Worm (Caenorhabditis elegans) whole organism, mixed stage, embryonic: ENCODE data around the gene C07A9.12.
A peak's percentile ranks its signal among the peaks of the same experiment; 100 is the strongest.

ENCODE experiments used
- M03D4.4 ChIP-seq: sonication (generic microtip); optimal IDR thresholded peaks from 2 replicates; lab custom pipeline; 2017; ENCODE audit warnings: mild to moderate bottlenecking, missing genetic modification characterization, missing compliant biosample characterization
- bed-3 ChIP-seq: fragments of 200-800 bp; sonication (Bioruptor generic); optimal IDR thresholded peaks from 3 replicates; lab custom pipeline; 2018; ENCODE audit warnings: mild to moderate bottlenecking, missing genetic modification characterization, moderate library complexity, missing compliant biosample characterization
- blmp-1 ChIP-seq: fragments of 150-350 bp; optimal IDR thresholded peaks from 2 replicates; lab custom pipeline; 2014; ENCODE audit warnings: missing biosample characterization, missing genetic modification characterization
- ceh-39 ChIP-seq: fragments of 150-350 bp; optimal IDR thresholded peaks from 2 replicates; lab custom pipeline; 2014; ENCODE audit warnings: missing biosample characterization, missing genetic modification characterization
- ceh-43 ChIP-seq: fragments of 200-800 bp; sonication (Bioruptor generic); optimal IDR thresholded peaks from 2 replicates; lab custom pipeline; 2018; ENCODE audit warnings: mild to moderate bottlenecking, missing genetic modification characterization, moderate library complexity, missing compliant biosample characterization
- ceh-83 ChIP-seq: fragments of 200-800 bp; sonication (Bioruptor generic); optimal IDR thresholded peaks from 2 replicates; lab custom pipeline; 2018; ENCODE audit warnings: mild to moderate bottlenecking, missing genetic modification characterization, missing compliant biosample characterization
- ces-1 ChIP-seq: fragments of 150-350 bp; optimal IDR thresholded peaks from 2 replicates; lab custom pipeline; 2014; ENCODE audit warnings: missing biosample characterization, missing genetic modification reagents, missing genetic modification characterization
- cnd-1 ChIP-seq: fragments of 200-800 bp; sonication (Bioruptor generic); optimal IDR thresholded peaks from 2 replicates; lab custom pipeline; 2018; ENCODE audit warnings: mild to moderate bottlenecking, missing genetic modification characterization, missing compliant biosample characterization
- drap-1 ChIP-seq: fragments of 200-800 bp; sonication (Bioruptor generic); optimal IDR thresholded peaks from 3 replicates; lab custom pipeline; 2018; ENCODE audit warnings: mild to moderate bottlenecking, missing genetic modification characterization, missing compliant biosample characterization
- elt-1 ChIP-seq: sonication (generic microtip); optimal IDR thresholded peaks from 2 replicates; lab custom pipeline; 2017; ENCODE audit warnings: missing genetic modification characterization, mild to moderate bottlenecking, missing compliant biosample characterization, antibody characterized with exemption, moderate library complexity, borderline replicate concordance; ENCODE audit not compliant: insufficient read depth
- ham-2 ChIP-seq: fragments of 200-800 bp; sonication (Bioruptor generic); optimal IDR thresholded peaks from 2 replicates; lab custom pipeline; 2018; ENCODE audit warnings: mild to moderate bottlenecking, missing genetic modification characterization, missing compliant biosample characterization
- hlh-1 ChIP-seq: fragments of 150-350 bp; optimal IDR thresholded peaks from 2 replicates; lab custom pipeline; 2014; ENCODE audit warnings: missing biosample characterization, missing genetic modification reagents, missing genetic modification characterization
- lin-13 ChIP-seq: fragments of 150-350 bp; optimal IDR thresholded peaks from 2 replicates; lab custom pipeline; 2014; ENCODE audit warnings: missing biosample characterization, missing genetic modification characterization
- lin-32 ChIP-seq: fragments of 200-800 bp; sonication (Bioruptor generic); optimal IDR thresholded peaks from 2 replicates; lab custom pipeline; 2018; ENCODE audit warnings: mild to moderate bottlenecking, missing genetic modification characterization, missing compliant biosample characterization
- lsy-2 ChIP-seq: fragments of 150-350 bp; optimal IDR thresholded peaks from 2 replicates; lab custom pipeline; 2014; ENCODE audit warnings: missing biosample characterization, missing genetic modification characterization
- mab-5 ChIP-seq: fragments of 150-350 bp; optimal IDR thresholded peaks from 2 replicates; lab custom pipeline; 2014; ENCODE audit warnings: missing biosample characterization, missing genetic modification characterization
- mep-1 ChIP-seq: fragments of 150-350 bp; optimal IDR thresholded peaks from 2 replicates; lab custom pipeline; 2017; ENCODE audit warnings: missing biosample characterization, missing genetic modification reagents, missing genetic modification characterization, inconsistent platforms
- mls-2 ChIP-seq: sonication (generic microtip); optimal IDR thresholded peaks from 2 replicates; lab custom pipeline; 2016; ENCODE audit warnings: mild to moderate bottlenecking, missing genetic modification characterization, moderate library complexity, missing compliant biosample characterization
- nhr-12 ChIP-seq: fragments of 150-350 bp; optimal IDR thresholded peaks from 2 replicates; lab custom pipeline; 2014; ENCODE audit warnings: missing biosample characterization, missing genetic modification characterization
- nhr-2 ChIP-seq: fragments of 150-350 bp; optimal IDR thresholded peaks from 2 replicates; lab custom pipeline; 2014; ENCODE audit warnings: missing biosample characterization, missing genetic modification characterization
- nhr-237 ChIP-seq: fragments of 150-350 bp; optimal IDR thresholded peaks from 2 replicates; lab custom pipeline; 2014; ENCODE audit warnings: missing biosample characterization, missing genetic modification characterization
- nhr-28 ChIP-seq: fragments of 150-350 bp; optimal IDR thresholded peaks from 2 replicates; lab custom pipeline; 2014; ENCODE audit warnings: missing biosample characterization, missing genetic modification characterization
- nhr-76 ChIP-seq: sonication (generic microtip); optimal IDR thresholded peaks from 2 replicates; lab custom pipeline; 2017; ENCODE audit warnings: missing biosample characterization, missing genetic modification characterization
- pha-4 ChIP-seq: fragments of 150-350 bp; optimal IDR thresholded peaks from 2 replicates; lab custom pipeline; 2018; ENCODE audit warnings: missing biosample characterization, missing genetic modification reagents, missing genetic modification characterization
- sem-2 ChIP-seq: fragments of 200-800 bp; sonication (Bioruptor generic); optimal IDR thresholded peaks from 2 replicates; lab custom pipeline; 2018; ENCODE audit warnings: mild to moderate bottlenecking, missing genetic modification characterization, missing compliant biosample characterization
- snpc-4 ChIP-seq: fragments of 150-350 bp; optimal IDR thresholded peaks from 2 replicates; lab custom pipeline; 2014; ENCODE audit warnings: missing biosample characterization, missing genetic modification characterization
- sptf-1 ChIP-seq: sonication (generic microtip); optimal IDR thresholded peaks from 2 replicates; lab custom pipeline; 2017; ENCODE audit warnings: mild to moderate bottlenecking, missing genetic modification characterization, moderate library complexity, missing compliant biosample characterization
- tbx-8 ChIP-seq: fragments of 200-800 bp; sonication (Bioruptor generic); optimal IDR thresholded peaks from 2 replicates; lab custom pipeline; 2018; ENCODE audit warnings: mild to moderate bottlenecking, missing genetic modification characterization, moderate library complexity, missing compliant biosample characterization
- unc-120 ChIP-seq: sonication (generic microtip); optimal IDR thresholded peaks from 2 replicates; lab custom pipeline; 2017; ENCODE audit warnings: missing genetic modification characterization, missing compliant biosample characterization; ENCODE audit not compliant: poor library complexity, severe bottlenecking
- unc-39 ChIP-seq: fragments of 150-350 bp; optimal IDR thresholded peaks from 2 replicates; lab custom pipeline; 2014; ENCODE audit warnings: missing biosample characterization, missing genetic modification characterization
- unc-62 ChIP-seq: fragments of 150-350 bp; optimal IDR thresholded peaks from 2 replicates; lab custom pipeline; 2014; ENCODE audit warnings: missing biosample characterization, missing genetic modification reagents, missing genetic modification characterization
- zip-8 ChIP-seq: fragments of 150-350 bp; optimal IDR thresholded peaks from 2 replicates; lab custom pipeline; 2014; ENCODE audit warnings: missing biosample characterization, missing genetic modification characterization
- ztf-11 ChIP-seq: fragments of 150-350 bp; optimal IDR thresholded peaks from 2 replicates; lab custom pipeline; 2014; ENCODE audit warnings: missing biosample characterization, missing genetic modification characterization

The C07A9.12 gene

ce11 chrIII:9751074-9751473 is 23.7 kb upstream of the C07A9.12 start, which contains the start of gene T05G5.5:
Gene T05G5.5 (minus strand): TSS chrIII:9751432.
- no peak for TF ChIP-seq nhr-28 (tag; lab: Kevin White, UChicago)
- TF ChIP-seq elt-1 (tag; lab: Kevin White, UChicago) = no peak
- TF ChIP-seq unc-39 (tag; lab: Kevin White, UChicago) = no peak
- TF ChIP-seq nhr-2 = no peak
- no peak for TF ChIP-seq ces-1 (GFP tag; lab: Kevin White, UChicago)
- no peak for TF ChIP-seq cnd-1 (tag; lab: Kevin White, UChicago)
- no peak for TF ChIP-seq lin-13 (tag; lab: Kevin White, UChicago)
- TF ChIP-seq ceh-43 (GFP tag; lab: Kevin White, UChicago) = no peak
- TF ChIP-seq sem-2 = no peak
- TF ChIP-seq nhr-12 (tag; lab: Kevin White, UChicago) = no peak
- TF ChIP-seq bed-3 (GFP tag; lab: Kevin White, UChicago) = no peak
- no peak for TF ChIP-seq lsy-2 (tag; lab: Kevin White, UChicago)
- no peak for TF ChIP-seq snpc-4
- no peak for TF ChIP-seq unc-62
- TF ChIP-seq nhr-76 = no peak
- no peak for TF ChIP-seq mls-2
- no peak for TF ChIP-seq mep-1 (tag; lab: Kevin White, UChicago)

ce11 chrIII:9748694-9749093 is 21.4 kb upstream of the C07A9.12 start, which contains the start of gene T05G5.4:
Gene T05G5.4 (plus strand): TSS chrIII:9748934.
- TF ChIP-seq ceh-43 (GFP tag; lab: Kevin White, UChicago) (no peak), ceh-83 (no peak), cnd-1 (tag; lab: Kevin White, UChicago) (no peak), bed-3 (GFP tag; lab: Kevin White, UChicago) (no peak), nhr-12 (tag; lab: Kevin White, UChicago) (no peak), snpc-4 (no peak), lsy-2 (tag; lab: Kevin White, UChicago) (no peak), mab-5 (tag; lab: Kevin White, UChicago) (no peak), nhr-2 (no peak), nhr-28 (tag; lab: Kevin White, UChicago) (no peak), nhr-237 (tag; lab: Kevin White, UChicago) (no peak), ceh-39 (tag; lab: Kevin White, UChicago) (no peak), unc-39 (tag; lab: Kevin White, UChicago) (no peak), pha-4 (tag; lab: Kevin White, UChicago) (no peak), ztf-11 (tag; lab: Kevin White, UChicago) (no peak), lin-32 (GFP tag; lab: Kevin White, UChicago) (no peak)
- TF ChIP-seq, all 35 proteins: peak for 0

ce11 chrIII:9747133-9747532 is 19.8 kb upstream of the C07A9.12 start, which contains the start of the genes iff-1 and cdk-1:
Gene iff-1 (minus strand): TSS chrIII:9747193.
Gene cdk-1 (plus strand): TSS chrIII:9747472.
- TF ChIP-seq mep-1 (tag; lab: Kevin White, UChicago) (peak; percentile 63), ham-2 (GFP tag; lab: Kevin White, UChicago) (no peak), ces-1 (GFP tag; lab: Kevin White, UChicago) (peak; percentile 41), unc-120 (peak; percentile 49), tbx-8 (no peak), sptf-1 (no peak), unc-62 (no peak), nhr-237 (tag; lab: Kevin White, UChicago) (peak; percentile 21), pha-4 (tag; lab: Kevin White, UChicago) (peak; percentile 15), lsy-2 (tag; lab: Kevin White, UChicago) (peak; percentile 37)

ce11 chrIII:9746665-9747064 is 19.3 kb upstream of the C07A9.12 start:
- TF ChIP-seq nhr-2 (no peak), nhr-76 (no peak), cnd-1 (tag; lab: Kevin White, UChicago) (no peak), unc-39 (tag; lab: Kevin White, UChicago) (no peak), lsy-2 (tag; lab: Kevin White, UChicago) (no peak), ceh-83 (no peak), drap-1 (GFP tag; lab: Kevin White, UChicago) (no peak), pha-4 (tag; lab: Kevin White, UChicago) (no peak), elt-1 (tag; lab: Kevin White, UChicago) (no peak), nhr-28 (tag; lab: Kevin White, UChicago) (no peak), nhr-12 (tag; lab: Kevin White, UChicago) (no peak), ces-1 (GFP tag; lab: Kevin White, UChicago) (no peak), zip-8 (tag; lab: Kevin White, UChicago) (no peak), hlh-1 (no peak), ceh-43 (GFP tag; lab: Kevin White, UChicago) (no peak), mep-1 (tag; lab: Kevin White, UChicago) (no peak), bed-3 (GFP tag; lab: Kevin White, UChicago) (no peak), M03D4.4 (tag; lab: Kevin White, UChicago) (no peak), blmp-1 (tag; lab: Kevin White, UChicago) (no peak)
